Worm (Caenorhabditis elegans): ENCODE measurements around the gene F26F12.3.

DNA sequence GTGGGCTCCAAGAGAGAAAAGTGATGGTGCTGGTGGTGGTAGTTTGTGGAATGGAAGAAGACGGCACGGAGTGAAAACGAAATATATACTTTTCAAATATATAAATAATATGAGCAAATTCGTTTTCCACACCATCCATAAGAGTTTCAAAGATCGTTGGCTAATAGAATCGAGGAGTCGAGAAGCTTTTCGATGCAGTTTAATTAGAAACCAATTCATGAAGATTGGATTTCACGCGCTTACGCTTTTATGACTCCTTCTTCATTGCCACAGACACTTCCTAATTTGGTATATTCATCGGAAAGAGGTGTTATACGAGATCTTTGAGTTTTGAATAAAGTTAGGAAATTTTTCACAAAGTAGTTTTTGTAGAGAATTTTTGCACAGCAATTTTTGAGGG, 5.2 kb upstream of the F26F12.3 start:
- TF ChIP-seq him-1 (tag; optimal IDR thresholded peaks at IDR 0.05) (no peak), dao-5 (tag; optimal IDR thresholded peaks at IDR 0.05) (no peak)

Data from whole organism, L4/young adult.